Fruit fly (Drosophila melanogaster) whole organism, adult: ENCODE measurements around the gene CG7650.

ENCODE experiments used
- CG11617 ChIP-seq: fragments of 200-800 bp; sonication (Bioruptor generic); optimal IDR thresholded peaks from 2 replicates; lab custom pipeline; 2017; ENCODE audit warnings: mild to moderate bottlenecking, missing biosample characterization, missing genetic modification reagents, missing genetic modification characterization
- CG12768 ChIP-seq: fragments of 200-800 bp; sonication (Bioruptor generic); optimal IDR thresholded peaks from 2 replicates; lab custom pipeline; 2017; ENCODE audit warnings: missing biosample characterization, missing genetic modification characterization, mild to moderate bottlenecking, moderate library complexity, missing genetic modification reagents
- CG14711 ChIP-seq: fragments of 200-800 bp; sonication (Bioruptor generic); optimal IDR thresholded peaks from 2 replicates; lab custom pipeline; 2018; ENCODE audit warnings: missing biosample characterization, mild to moderate bottlenecking, missing genetic modification characterization, moderate library complexity
- CG1620 ChIP-seq: fragments of 200-800 bp; sonication (Bioruptor generic); optimal IDR thresholded peaks from 2 replicates; lab custom pipeline; 2016; ENCODE audit warnings: missing biosample characterization, missing genetic modification characterization
- CG33017 ChIP-seq: fragments of 200-800 bp; sonication (Bioruptor generic); optimal IDR thresholded peaks from 2 replicates; lab custom pipeline; 2018; ENCODE audit warnings: missing biosample characterization, mild to moderate bottlenecking, missing genetic modification characterization, moderate library complexity
- CG5204 ChIP-seq: fragments of 200-800 bp; sonication (Bioruptor generic); optimal IDR thresholded peaks from 2 replicates; lab custom pipeline; 2016; ENCODE audit warnings: missing biosample characterization, missing genetic modification characterization
- CG7045 ChIP-seq: fragments of 200-800 bp; sonication (Bioruptor generic); optimal IDR thresholded peaks from 2 replicates; lab custom pipeline; 2017; ENCODE audit warnings: missing biosample characterization, mild to moderate bottlenecking, missing genetic modification characterization
- CG7101 ChIP-seq: fragments of 200-800 bp; sonication (Bioruptor generic); optimal IDR thresholded peaks from 2 replicates; lab custom pipeline; 2018; ENCODE audit warnings: missing biosample characterization, mild to moderate bottlenecking, missing genetic modification characterization, moderate library complexity
- Clk ChIP-seq: fragments of 200-800 bp; sonication (Bioruptor generic); optimal IDR thresholded peaks from 2 replicates; lab custom pipeline; 2017; ENCODE audit warnings: missing biosample characterization, missing genetic modification characterization
- Crg-1 ChIP-seq: fragments of 200-800 bp; sonication (Bioruptor generic); optimal IDR thresholded peaks from 2 replicates; lab custom pipeline; 2016; ENCODE audit warnings: missing biosample characterization, missing genetic modification characterization
- Hr96 ChIP-seq: fragments of 200-800 bp; sonication (Bioruptor generic); optimal IDR thresholded peaks from 2 replicates; lab custom pipeline; 2016; ENCODE audit warnings: missing biosample characterization, missing genetic modification characterization
- Mnt ChIP-seq: fragments of 200-800 bp; sonication (Bioruptor generic); optimal IDR thresholded peaks from 2 replicates; lab custom pipeline; 2016; ENCODE audit warnings: missing biosample characterization, mild to moderate bottlenecking, missing genetic modification characterization
- bab1 ChIP-seq: fragments of 200-800 bp; sonication (Bioruptor generic); optimal IDR thresholded peaks from 3 replicates; lab custom pipeline; 2019; ENCODE audit warnings: missing biosample characterization, mild to moderate bottlenecking, missing genetic modification characterization, moderate library complexity
- cic ChIP-seq: fragments of 200-800 bp; sonication (Bioruptor generic); optimal IDR thresholded peaks from 2 replicates; lab custom pipeline; 2017; ENCODE audit warnings: missing biosample characterization, mild to moderate bottlenecking, missing genetic modification characterization, moderate library complexity
- cnc ChIP-seq, 2 experiments: fragments of >200 bp; optimal IDR thresholded peaks; 2 replicates each; lab custom pipeline; 2017
- kay ChIP-seq: fragments of 200-800 bp; sonication (Bioruptor generic); peaks from one replicate; lab custom pipeline; 2016; ENCODE audit warnings: missing biosample characterization, missing genetic modification characterization, borderline replicate concordance
- ovo ChIP-seq: fragments of 200-800 bp; sonication (Bioruptor generic); optimal IDR thresholded peaks from 2 replicates; lab custom pipeline; 2016; ENCODE audit warnings: missing biosample characterization, missing genetic modification characterization
- pad ChIP-seq: fragments of 200-800 bp; sonication (Bioruptor generic); optimal IDR thresholded peaks from 3 replicates; lab custom pipeline; 2017; ENCODE audit warnings: missing biosample characterization, missing genetic modification characterization, mild to moderate bottlenecking, moderate library complexity, missing genetic modification reagents
- tj ChIP-seq: fragments of 200-800 bp; sonication (Bioruptor generic); optimal IDR thresholded peaks from 3 replicates; lab custom pipeline; 2017; ENCODE audit warnings: missing biosample characterization, mild to moderate bottlenecking, missing genetic modification characterization, moderate library complexity
- toe ChIP-seq: fragments of 200-800 bp; sonication (Bioruptor generic); optimal IDR thresholded peaks from 2 replicates; lab custom pipeline; 2016; ENCODE audit warnings: missing biosample characterization, missing genetic modification characterization

Gene CG7650

dm6 chr3L:15568748-15569147 lies 41.4 kb downstream of the CG7650 start:
- TF ChIP-seq Clk (GFP tag; lab: Kevin White, UChicago) (no peak), cic (GFP tag; lab: Kevin White, UChicago) (no peak), CG7101 (tag; lab: Kevin White, UChicago) (no peak), CG33017 (tag; lab: Kevin White, UChicago) (no peak), toe (GFP tag; lab: Kevin White, UChicago) (no peak), CG12768 (no peak), bab1 (GFP tag; lab: Kevin White, UChicago) (no peak), CG11617 (GFP tag; lab: Kevin White, UChicago) (no peak), Crg-1 (GFP tag; lab: Kevin White, UChicago) (no peak), pad (GFP tag; lab: Kevin White, UChicago) (no peak), CG5204 (GFP tag; lab: Kevin White, UChicago) (no peak), Hr96 (GFP tag; lab: Kevin White, UChicago) (no peak), CG1620 (no peak), ovo (GFP tag; lab: Kevin White, UChicago) (no peak)

- peak; percentile 54 for TF ChIP-seq CG1620
- TF ChIP-seq cnc (optimal IDR thresholded peaks at IDR 0.05; lab: Kevin White, UChicago), result no peak
- TF ChIP-seq tj, result peak; percentile 39
- TF ChIP-seq ovo (GFP tag; lab: Kevin White, UChicago), result peak; percentile 68
- peak; percentile 74 for TF ChIP-seq Mnt
- peak; percentile 92 for TF ChIP-seq kay (GFP tag; lab: Kevin White, UChicago)
- peak; percentile 74 for TF ChIP-seq CG11617 (GFP tag; lab: Kevin White, UChicago)
- TF ChIP-seq Hr96 (GFP tag; lab: Kevin White, UChicago), result no peak
- TF ChIP-seq CG5204 (GFP tag; lab: Kevin White, UChicago), result no peak
- peak; percentile 59 for TF ChIP-seq Crg-1 (GFP tag; lab: Kevin White, UChicago)
- TF ChIP-seq CG33017 (tag; lab: Kevin White, UChicago), result peak; percentile 87
- peak; percentile 37 for TF ChIP-seq pad (GFP tag; lab: Kevin White, UChicago)
- TF ChIP-seq CG12768, result peak; percentile 86
- TF ChIP-seq CG7045, result peak; percentile 69
- peak; percentile 51 for TF ChIP-seq CG14711 (tag; lab: Kevin White, UChicago)
- peak; percentile 75 for TF ChIP-seq CG7101 (tag; lab: Kevin White, UChicago)
- peak; percentile 98 for TF ChIP-seq cic (GFP tag; lab: Kevin White, UChicago)
- TF ChIP-seq bab1 (GFP tag; lab: Kevin White, UChicago), result no peak
Measured at dm6 chr3L:15566484-15566955, 43.7 kb downstream of the CG7650 start.

DNA sequence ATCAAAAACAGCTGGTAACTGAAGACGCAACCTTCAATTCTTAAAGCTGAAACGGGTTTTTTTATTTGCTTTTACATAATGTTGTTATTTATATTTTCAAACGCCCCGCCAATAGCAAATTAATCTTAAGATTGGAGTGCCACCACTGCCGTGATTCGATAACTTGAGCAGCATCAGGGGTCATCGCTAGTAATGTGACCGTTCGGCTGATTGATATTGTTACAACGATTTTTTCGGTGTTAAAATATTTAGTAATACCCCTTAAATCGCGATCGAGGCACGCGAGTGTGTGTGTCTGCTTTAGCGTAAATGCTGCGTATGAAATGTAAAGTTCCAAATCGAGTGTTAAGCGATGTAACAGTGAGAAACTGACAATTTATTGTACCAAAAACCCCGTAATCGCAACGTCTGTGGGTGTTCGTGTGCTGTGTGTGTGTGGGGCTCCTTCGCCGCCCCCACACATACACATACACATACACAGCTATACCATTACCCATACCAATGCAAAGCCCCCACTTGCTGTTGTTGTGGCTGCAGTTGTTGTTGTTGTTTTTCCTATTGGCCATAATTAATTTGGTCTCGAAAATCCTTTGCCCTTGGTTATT lies 44.3 kb downstream of the CG7650 start, which contains the start of gene dop:
Gene dop (plus strand): TSS at position 185 of the 605 bp plus-strand sequence.
- TF ChIP-seq CG7101 (tag; lab: Kevin White, UChicago), result no peak
- TF ChIP-seq Mnt, result peak; percentile 6
- no peak for TF ChIP-seq CG11617 (GFP tag; lab: Kevin White, UChicago)
- TF ChIP-seq tj, result no peak
- TF ChIP-seq Hr96 (GFP tag; lab: Kevin White, UChicago), result peak; percentile 53
- peak; percentile 9 for TF ChIP-seq CG14711 (tag; lab: Kevin White, UChicago)
- TF ChIP-seq CG7045, result no peak
- TF ChIP-seq CG33017 (tag; lab: Kevin White, UChicago), result no peak
- no peak for TF ChIP-seq cnc (optimal IDR thresholded peaks at IDR 0.05; lab: Kevin White, UChicago)
- TF ChIP-seq toe (GFP tag; lab: Kevin White, UChicago), result peak; percentile 69
- TF ChIP-seq pad (GFP tag; lab: Kevin White, UChicago), result peak; percentile 52
- no peak for TF ChIP-seq cic (GFP tag; lab: Kevin White, UChicago)
- peak; percentile 48 for TF ChIP-seq Crg-1 (GFP tag; lab: Kevin White, UChicago)
- TF ChIP-seq kay (GFP tag; lab: Kevin White, UChicago), result peak; percentile 13
- TF ChIP-seq ovo (GFP tag; lab: Kevin White, UChicago), result no peak
- no peak for TF ChIP-seq CG12768
- no peak for TF ChIP-seq CG1620
- no peak for TF ChIP-seq CG5204 (GFP tag; lab: Kevin White, UChicago)
- peak; percentile 26 for TF ChIP-seq bab1 (GFP tag; lab: Kevin White, UChicago)
- no peak for TF ChIP-seq Clk (GFP tag; lab: Kevin White, UChicago)

- TF ChIP-seq tj (peak; percentile 56), CG33017 (tag; lab: Kevin White, UChicago) (no peak)
Measured at dm6 chr3L:15563851-15564106, 46.4 kb downstream of the CG7650 start.

DNA sequence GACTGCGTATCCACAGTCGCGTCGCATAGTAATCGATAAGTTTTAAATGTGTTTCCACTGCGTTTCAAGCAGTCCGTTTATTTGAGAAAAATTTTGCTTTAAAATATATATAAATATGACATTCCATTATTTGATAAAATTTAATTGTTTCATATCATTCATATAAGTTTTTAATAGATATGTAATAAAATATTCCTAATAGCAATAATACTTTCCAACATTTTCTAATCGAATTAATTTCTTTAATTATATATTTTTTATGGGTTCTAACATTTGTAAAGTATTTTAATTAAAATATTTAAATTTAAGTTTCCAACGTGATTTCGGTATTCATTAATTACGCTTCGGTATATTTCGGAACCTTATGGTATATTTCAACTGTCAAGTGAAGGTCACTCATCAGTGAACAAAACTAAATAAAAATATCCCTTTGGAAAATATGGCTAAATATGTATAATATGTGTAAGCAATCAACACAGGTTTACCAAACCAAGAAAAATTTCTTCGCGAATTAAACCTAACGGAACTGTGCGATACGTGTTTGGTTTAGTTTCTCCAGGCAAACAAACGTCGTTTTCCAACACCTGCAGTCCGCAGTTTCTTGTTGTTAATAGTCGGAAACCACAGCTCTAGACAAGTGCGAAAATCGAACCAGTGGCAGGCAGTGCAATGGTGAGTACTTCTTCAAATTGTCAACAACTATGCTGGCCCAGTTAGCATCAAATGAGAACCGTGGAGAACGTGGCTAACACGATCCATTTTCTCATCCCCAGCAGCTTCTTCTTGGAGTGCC lies 46.9 kb downstream of the CG7650 start, which contains the start of the genes CG7739 and SCCRO:
Gene CG7739 (minus strand): TSS at position 8 of the 793 bp plus-strand sequence.
Gene SCCRO (plus strand): TSS at position 370 of the 793 bp plus-strand sequence.
- TF ChIP-seq tj (no peak), CG12768 (no peak), CG7101 (tag; lab: Kevin White, UChicago) (peak; percentile 75), CG7045 (peak; percentile 39), CG14711 (tag; lab: Kevin White, UChicago) (peak; percentile 63), CG5204 (GFP tag; lab: Kevin White, UChicago) (no peak), kay (GFP tag; lab: Kevin White, UChicago) (peak; percentile 94), Clk (GFP tag; lab: Kevin White, UChicago) (no peak), pad (GFP tag; lab: Kevin White, UChicago) (peak; percentile 6), CG11617 (GFP tag; lab: Kevin White, UChicago) (peak; percentile 46), Mnt (peak; percentile 16), cnc (optimal IDR thresholded peaks at IDR 0.05; lab: Kevin White, UChicago) (no peak), CG33017 (tag; lab: Kevin White, UChicago) (peak; percentile 60), CG1620 (peak; percentile 65), cic (GFP tag; lab: Kevin White, UChicago) (no peak), Hr96 (GFP tag; lab: Kevin White, UChicago) (no peak), toe (GFP tag; lab: Kevin White, UChicago) (no peak), ovo (GFP tag; lab: Kevin White, UChicago) (peak; percentile 39), bab1 (GFP tag; lab: Kevin White, UChicago) (peak; percentile 45), Crg-1 (GFP tag; lab: Kevin White, UChicago) (peak; percentile 3)
